Worm (Caenorhabditis elegans) whole organism, L3 larva: ENCODE measurements around the gene toca-2.

Experiments
- ceh-82 ChIP-seq: fragments of 150-350 bp; optimal IDR thresholded peaks from 2 replicates; lab custom pipeline; 2014; ENCODE audit warnings: missing biosample characterization, missing genetic modification characterization
- nhr-77 ChIP-seq: fragments of 150-350 bp; optimal IDR thresholded peaks from 2 replicates; lab custom pipeline; 2014; ENCODE audit warnings: missing biosample characterization, missing genetic modification characterization
- snpc-4 ChIP-seq: fragments of 150-350 bp; optimal IDR thresholded peaks from 2 replicates; lab custom pipeline; 2014; ENCODE audit warnings: missing biosample characterization, missing genetic modification characterization
- ztf-11 ChIP-seq: fragments of 150-350 bp; optimal IDR thresholded peaks from 2 replicates; lab custom pipeline; 2014; ENCODE audit warnings: missing biosample characterization, missing genetic modification characterization

DNA sequence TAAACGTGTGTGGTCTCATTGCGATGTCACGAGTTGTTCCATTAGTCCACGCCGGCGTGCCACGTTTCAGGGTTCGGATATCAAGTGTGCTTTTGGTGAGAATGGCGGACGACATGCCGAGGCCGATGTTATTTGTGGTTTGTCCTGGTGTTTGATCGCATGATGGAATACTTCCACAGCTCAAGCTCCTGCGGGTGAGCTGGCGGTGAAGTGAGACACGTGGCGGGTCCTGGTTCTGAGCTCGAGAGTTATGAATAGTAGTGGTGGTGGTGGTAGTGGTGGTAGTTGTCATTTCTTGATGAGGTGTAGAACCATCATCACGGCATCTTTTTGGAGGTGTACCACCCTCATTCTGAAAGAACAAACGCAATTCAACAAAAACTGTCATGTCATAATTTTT lies 14.3 kb downstream of the toca-2 start:
- no peak for TF ChIP-seq ztf-11
- no peak for TF ChIP-seq nhr-77
- TF ChIP-seq snpc-4 (tag; lab: Kevin White, UChicago), result no peak
- no peak for TF ChIP-seq ceh-82 (tag; lab: Kevin White, UChicago)
